Worm (Caenorhabditis elegans) whole organism, early embryonic: ENCODE results near the gene ift-43.

Experiments
- B0310.2 ChIP-seq: sonication (generic microtip); optimal IDR thresholded peaks from 2 replicates; lab custom pipeline; 2016; ENCODE audit warnings: mild to moderate bottlenecking, missing genetic modification characterization, missing compliant biosample characterization
- F13C5.2 ChIP-seq: sonication (generic microtip); optimal IDR thresholded peaks from 2 replicates; lab custom pipeline; 2017; ENCODE audit warnings: mild to moderate bottlenecking, missing genetic modification characterization, inconsistent platforms, missing compliant biosample characterization
- aly-1 ChIP-seq: sonication (generic microtip); optimal IDR thresholded peaks from 2 replicates; lab custom pipeline; 2016; ENCODE audit warnings: missing genetic modification characterization, missing compliant biosample characterization
- ama-1 ChIP-seq: fragments of 150-350 bp; optimal IDR thresholded peaks from 2 replicates; lab custom pipeline; 2014
- ceh-13 ChIP-seq: fragments of 200-800 bp; sonication (Bioruptor generic); optimal IDR thresholded peaks from 2 replicates; lab custom pipeline; 2018; ENCODE audit warnings: mild to moderate bottlenecking, missing genetic modification characterization, missing compliant biosample characterization
- ceh-36 ChIP-seq: sonication (generic microtip); optimal IDR thresholded peaks from 2 replicates; lab custom pipeline; 2016; ENCODE audit warnings: missing genetic modification characterization, inconsistent platforms, missing compliant biosample characterization
- ets-7 ChIP-seq: sonication (generic microtip); optimal IDR thresholded peaks from 2 replicates; lab custom pipeline; 2016; ENCODE audit warnings: missing genotype, missing genetic modification characterization, missing compliant biosample characterization
- flt-1 ChIP-seq: fragments of 200-800 bp; sonication (Bioruptor generic); IDR thresholded peaks from 2 replicates; pipeline ENCODE4 v1.3.6; 2022; ENCODE audit warnings: missing genetic modification characterization, missing compliant biosample characterization
- hmbx-1 ChIP-seq: sonication (generic microtip); optimal IDR thresholded peaks from 2 replicates; lab custom pipeline; 2016; ENCODE audit warnings: mild to moderate bottlenecking, missing genetic modification characterization, missing compliant biosample characterization
- hmg-4 ChIP-seq: fragments of 200-800 bp; sonication (Bioruptor generic); optimal IDR thresholded peaks from 2 replicates; lab custom pipeline; 2018; ENCODE audit warnings: mild to moderate bottlenecking, missing genetic modification characterization, missing compliant biosample characterization
- hnd-1 ChIP-seq: sonication (generic microtip); optimal IDR thresholded peaks from 2 replicates; lab custom pipeline; 2016; ENCODE audit warnings: missing genetic modification characterization, missing compliant biosample characterization
- pes-1 ChIP-seq: fragments of 200-800 bp; sonication (Bioruptor generic); IDR thresholded peaks from 2 replicates; pipeline ENCODE4 v1.3.6; 2022; ENCODE audit warnings: missing genetic modification reagents, missing genetic modification characterization, missing compliant biosample characterization
- scrt-1 ChIP-seq: fragments of 200-800 bp; sonication (Bioruptor generic); IDR thresholded peaks from 2 replicates; pipeline ENCODE4 v1.3.6; 2022; ENCODE audit warnings: missing genetic modification characterization, missing compliant biosample characterization
- sea-1 ChIP-seq: fragments of 200-800 bp; sonication (Bioruptor generic); conservative IDR thresholded peaks from 2 replicates; pipeline ENCODE4 v1.3.6; 2022; ENCODE audit warnings: missing genetic modification characterization, missing compliant biosample characterization
- tbx-11 ChIP-seq: fragments of 200-800 bp; sonication (Bioruptor generic); IDR thresholded peaks from 2 replicates; pipeline ENCODE4 v1.3.6; 2022; ENCODE audit warnings: missing genetic modification characterization, missing compliant biosample characterization
- tbx-37 ChIP-seq: fragments of 200-800 bp; sonication (Bioruptor generic); conservative IDR thresholded peaks from 2 replicates; pipeline ENCODE4 v1.3.6; 2022; ENCODE audit warnings: missing genetic modification reagents, missing genetic modification characterization, missing compliant biosample characterization
- tra-4 ChIP-seq: sonication (generic microtip); optimal IDR thresholded peaks from 2 replicates; lab custom pipeline; 2017; ENCODE audit warnings: missing genetic modification characterization, missing compliant biosample characterization

The ift-43 gene

ce11 chrII:5701485-5701884, 40.9 kb upstream of the ift-43 start:
- TF ChIP-seq ama-1 (lab: Kevin White, UChicago) = peak; percentile 70
- TF ChIP-seq pes-1 (GFP tag; lab: Robert Waterston, UW) = no peak
- no peak for TF ChIP-seq hmbx-1 (tag; lab: Kevin White, UChicago)
- TF ChIP-seq flt-1 (GFP tag; lab: Robert Waterston, UW) = no peak
- no peak for TF ChIP-seq tbx-11

- TF ChIP-seq tbx-11 (no peak), ets-7 (tag; lab: Kevin White, UChicago) (no peak), B0310.2 (no peak), aly-1 (tag; lab: Kevin White, UChicago) (no peak), sea-1 (no peak), tra-4 (tag; lab: Kevin White, UChicago) (no peak), scrt-1 (GFP tag; lab: Robert Waterston, UW) (no peak), hmbx-1 (tag; lab: Kevin White, UChicago) (no peak)
Measured at ce11 chrII:5698869-5699268, 38.3 kb upstream of the ift-43 start, which contains the start of the genes C25H3.10 and C25H3.1. Gene C25H3.10 (minus strand): TSS chrII:5698969. Gene C25H3.1 (plus strand): TSS chrII:5699071.

ce11 chrII:5698254-5698653, 37.7 kb upstream of the ift-43 start:
- TF ChIP-seq tbx-37 (GFP tag; lab: Robert Waterston, UW) (no peak), hnd-1 (tag; lab: Kevin White, UChicago) (no peak), sea-1 (no peak), ama-1 (lab: Kevin White, UChicago) (no peak), aly-1 (tag; lab: Kevin White, UChicago) (no peak)

ce11 chrII:5697338-5697737, 36.8 kb upstream of the ift-43 start:
- TF ChIP-seq B0310.2 = no peak
- TF ChIP-seq tbx-11 = no peak

- TF ChIP-seq ceh-36 (tag; lab: Kevin White, UChicago) (no peak), sea-1 (no peak), hnd-1 (tag; lab: Kevin White, UChicago) (no peak), B0310.2 (no peak), hmg-4 (GFP tag; lab: Kevin White, UChicago) (no peak), F13C5.2 (tag; lab: Kevin White, UChicago) (no peak), hmbx-1 (tag; lab: Kevin White, UChicago) (no peak), scrt-1 (GFP tag; lab: Robert Waterston, UW) (no peak), tbx-37 (GFP tag; lab: Robert Waterston, UW) (no peak), flt-1 (GFP tag; lab: Robert Waterston, UW) (no peak), tra-4 (tag; lab: Kevin White, UChicago) (no peak), ceh-13 (no peak), tbx-11 (no peak), pes-1 (GFP tag; lab: Robert Waterston, UW) (no peak), ets-7 (tag; lab: Kevin White, UChicago) (no peak), ama-1 (lab: Kevin White, UChicago) (no peak), aly-1 (tag; lab: Kevin White, UChicago) (no peak)
Measured at ce11 chrII:5696218-5696617, 35.6 kb upstream of the ift-43 start.

- TF ChIP-seq flt-1 (GFP tag; lab: Robert Waterston, UW) (no peak), ama-1 (lab: Kevin White, UChicago) (no peak), tra-4 (tag; lab: Kevin White, UChicago) (no peak)
Measured at ce11 chrII:5694798-5695197, 34.2 kb upstream of the ift-43 start, which contains the start of gene C25H3.14. Gene C25H3.14 (plus strand): TSS chrII:5695098.

- TF ChIP-seq tbx-11 (no peak), tbx-37 (GFP tag; lab: Robert Waterston, UW) (no peak), flt-1 (GFP tag; lab: Robert Waterston, UW) (no peak)
Measured at ce11 chrII:5693893-5694292, 33.3 kb upstream of the ift-43 start, which contains the start of gene C25H3.3. Gene C25H3.3 (plus strand): TSS chrII:5694193.

ce11 chrII:5691216-5691771, 30.7 kb upstream of the ift-43 start, which contains the start of the genes ndub-5 and eif-2D:
Gene ndub-5 (minus strand): TSS chrII:5691353.
Gene eif-2D (plus strand): TSS chrII:5691721.
- TF ChIP-seq B0310.2 (no peak), ets-7 (tag; lab: Kevin White, UChicago) (no peak), flt-1 (GFP tag; lab: Robert Waterston, UW) (0 out of 2 replicates have a peak, but pooled peaks have one; percentile 23), hmg-4 (GFP tag; lab: Kevin White, UChicago) (no peak), F13C5.2 (tag; lab: Kevin White, UChicago) (peak; percentile 46), tbx-11 (no peak)

ce11 chrII:5688959-5689358, 28.4 kb upstream of the ift-43 start, which contains the start of gene C25H3.11:
Gene C25H3.11 (minus strand): TSS chrII:5689040.
- TF ChIP-seq hmbx-1 (tag; lab: Kevin White, UChicago) (no peak), tra-4 (tag; lab: Kevin White, UChicago) (no peak), ceh-13 (no peak), ama-1 (lab: Kevin White, UChicago) (no peak), hmg-4 (GFP tag; lab: Kevin White, UChicago) (no peak), B0310.2 (no peak), sea-1 (no peak), F13C5.2 (tag; lab: Kevin White, UChicago) (no peak), tbx-11 (no peak), scrt-1 (GFP tag; lab: Robert Waterston, UW) (no peak), hnd-1 (tag; lab: Kevin White, UChicago) (no peak), aly-1 (tag; lab: Kevin White, UChicago) (no peak), pes-1 (GFP tag; lab: Robert Waterston, UW) (no peak), ceh-36 (tag; lab: Kevin White, UChicago) (no peak)
